Worm (Caenorhabditis elegans): ENCODE measurements around the gene epc-1.

Gene epc-1

DNA sequence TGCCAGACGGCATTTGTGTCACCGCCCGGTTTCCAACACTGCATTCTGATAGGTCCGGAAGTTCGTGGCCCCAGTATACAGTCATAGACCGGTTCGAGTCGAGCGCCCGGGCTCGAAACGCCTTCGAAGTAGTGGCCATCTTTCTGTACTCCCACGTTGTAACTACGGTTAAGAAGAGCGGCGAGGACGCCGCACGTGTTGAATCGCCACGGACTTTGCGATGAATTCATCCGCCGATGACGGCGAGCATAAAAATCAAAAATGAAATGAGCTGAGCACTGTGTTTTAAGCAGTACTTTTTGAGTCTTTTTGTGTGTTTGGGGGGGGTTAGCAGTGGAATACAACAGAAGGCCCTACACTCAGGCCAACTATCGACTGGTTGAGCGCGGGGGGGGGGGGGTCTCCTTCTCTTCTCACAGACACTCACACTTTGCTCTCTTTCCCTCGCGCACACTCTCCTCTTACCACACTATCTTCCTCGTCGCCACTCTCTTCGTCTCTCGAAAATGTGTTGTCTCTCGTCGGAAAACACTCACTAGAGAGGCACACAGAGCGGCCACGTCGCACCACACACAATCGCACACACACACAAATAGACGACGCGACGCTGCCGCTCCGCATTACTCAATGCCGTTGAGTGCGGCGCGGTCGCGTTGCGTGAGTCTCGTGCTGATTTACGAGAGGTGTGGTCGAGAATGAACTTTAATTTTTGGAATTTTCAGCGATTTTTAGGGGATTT, at the start of gene epc-1:
Gene epc-1, minus strand, starts transcription at position 367 of the 739 bp plus-strand sequence.
- TF ChIP-seq hlh-30 (tag; optimal IDR thresholded peaks at IDR 0.05; ENCODE audit: insufficient read depth) (peak; percentile 98), dpl-1 (GFP tag; optimal IDR thresholded peaks at IDR 0.05) (peak; percentile 76), nhr-237 (tag; optimal IDR thresholded peaks at IDR 0.05) (no peak), zfp-3 (GFP tag; conservative IDR thresholded peaks at IDR 0.05) (peak; percentile 80), duxl-1 (tag; optimal IDR thresholded peaks at IDR 0.05; ENCODE audit: poor library complexity) (peak; percentile 34), mdl-1 (tag; optimal IDR thresholded peaks at IDR 0.05) (peak; percentile 69 to 98), lin-1 (GFP tag; IDR thresholded peaks at IDR 0.05) (peak; percentile 63), tag-97 (GFP tag; IDR thresholded peaks at IDR 0.05) (no peak), sdz-12 (GFP tag; optimal IDR thresholded peaks at IDR 0.05) (peak; percentile 69), R02D3.7 (tag; optimal IDR thresholded peaks at IDR 0.05) (no peak), aha-1 (tag) (peak; percentile 94), zfp-2 (tag; optimal IDR thresholded peaks at IDR 0.05) (peak; percentile 76), ces-1 (GFP tag; optimal IDR thresholded peaks at IDR 0.05) (no peak), dve-1 (tag; optimal IDR thresholded peaks at IDR 0.05; ENCODE audit: insufficient read depth) (peak; percentile 90), lsy-2 (tag; optimal IDR thresholded peaks at IDR 0.05) (peak; percentile 85 to 91), arid-1 (GFP tag; conservative IDR thresholded peaks at IDR 0.05) (peak; percentile 90), mes-2 (tag; optimal IDR thresholded peaks at IDR 0.05; ENCODE audit: poor library complexity, severe bottlenecking) (peak; percentile 83), pqm-1 (tag; optimal IDR thresholded peaks at IDR 0.05) (no peak), fos-1 (tag; optimal IDR thresholded peaks at IDR 0.05) (no peak), lin-15B (tag; optimal IDR thresholded peaks at IDR 0.05) (peak; percentile 8), hmg-1.1 (GFP tag; IDR thresholded peaks at IDR 0.05) (peak; percentile 90), ama-1 (optimal IDR thresholded peaks at IDR 0.05) (peak; percentile 89), attf-4 (tag; optimal IDR thresholded peaks at IDR 0.05) (no peak), egl-43 (GFP tag; IDR thresholded peaks at IDR 0.05) (peak; percentile 75), ceh-20 (GFP tag; IDR thresholded peaks at IDR 0.05) (peak; percentile 74), dmd-9 (GFP tag; IDR thresholded peaks at IDR 0.05) (no peak), snpc-1.2 (GFP tag; IDR thresholded peaks at IDR 0.05) (no peak), nhr-10 (tag; optimal IDR thresholded peaks at IDR 0.05) (peak; percentile 63), lin-29 (GFP tag; IDR thresholded peaks at IDR 0.05) (0 out of 2 replicates have a peak, but pooled peaks have one; percentile 30), madf-5 (GFP tag; IDR thresholded peaks at IDR 0.05) (0 out of 4 replicates have a peak, but pooled peaks have one; percentile 37 to 58), T26A8.4 (GFP tag; IDR thresholded peaks at IDR 0.05) (peak; percentile 83), daf-12 (tag; optimal IDR thresholded peaks at IDR 0.05) (no peak), ztf-7 (tag; optimal IDR thresholded peaks at IDR 0.05) (peak; percentile 68), lir-3 (tag; optimal IDR thresholded peaks at IDR 0.05) (no peak), ceh-28 (tag; optimal IDR thresholded peaks at IDR 0.05) (peak; percentile 36), nhr-102 (tag; optimal IDR thresholded peaks at IDR 0.05) (peak; percentile 77), dmd-6 (GFP tag; IDR thresholded peaks at IDR 0.05) (peak; percentile 92), spr-3 (GFP tag; optimal IDR thresholded peaks at IDR 0.05) (peak; percentile 27), nhr-77 (tag; optimal IDR thresholded peaks at IDR 0.05) (peak; percentile 89), ceh-62 (tag; optimal IDR thresholded peaks at IDR 0.05) (no peak), nhr-25 (tag; optimal IDR thresholded peaks at IDR 0.05; ENCODE audit: borderline replicate concordance, insufficient read depth) (peak; percentile 77), F26F4.8 (GFP tag; conservative IDR thresholded peaks at IDR 0.05) (no peak), D1046.2 (GFP tag; IDR thresholded peaks at IDR 0.05) (no peak), ztf-11 (tag; optimal IDR thresholded peaks at IDR 0.05) (no peak), zip-11 (GFP tag; IDR thresholded peaks at IDR 0.05) (no peak), mxl-2 (GFP tag; conservative IDR thresholded peaks at IDR 0.05) (no peak; the same call in 1 of the 2 replicates), F49E8.2 (tag; optimal IDR thresholded peaks at IDR 0.05; ENCODE audit: borderline replicate concordance) (peak; percentile 59), skn-1 (tag; optimal IDR thresholded peaks at IDR 0.05) (peak; percentile 47), daf-8 (GFP tag; IDR thresholded peaks at IDR 0.05) (no peak), nhr-28 (tag; optimal IDR thresholded peaks at IDR 0.05) (peak; percentile 96)

Measured in whole organism, L4 larva.